Fruit fly (Drosophila melanogaster): ENCODE measurements around the gene CG43273.
A peak's percentile ranks its signal among the peaks of the same experiment; 100 is the strongest.

CG43273 gene

dm6 chr3R:24875939-24876842, 46.1 kb downstream of the CG43273 start, which contains the start of gene CG3744:
CG3744 (minus strand) TSS chr3R:24876654.
- TF ChIP-seq CG12605 (GFP tag; IDR thresholded peaks at IDR 0.05) = peak; percentile 54; the same call in 1 of the 2 replicates
- TF ChIP-seq CG14655 (GFP tag; optimal IDR thresholded peaks at IDR 0.05) = no peak
- peak; percentile 64 for TF ChIP-seq CG34367 (tag; optimal IDR thresholded peaks at IDR 0.05)
- peak; percentile 75 for TF ChIP-seq CG9948 (tag; optimal IDR thresholded peaks at IDR 0.05)
- peak; percentile 81 for TF ChIP-seq CG17806 (tag; optimal IDR thresholded peaks at IDR 0.05)
- no peak for TF ChIP-seq EcR (GFP tag; optimal IDR thresholded peaks at IDR 0.05)
- TF ChIP-seq Snoo (tag; optimal IDR thresholded peaks at IDR 0.05) = peak; percentile 83
- peak; percentile 70 for TF ChIP-seq CG13204 (GFP tag; optimal IDR thresholded peaks at IDR 0.05)
- TF ChIP-seq Pif1A (GFP tag; optimal IDR thresholded peaks at IDR 0.05) = no peak
- TF ChIP-seq gl (tag; optimal IDR thresholded peaks at IDR 0.05) = peak; percentile 8
- peak; percentile 94 for TF ChIP-seq Ets98B (GFP tag; IDR thresholded peaks at IDR 0.05)
- TF ChIP-seq CG4496 (GFP tag; IDR thresholded peaks at IDR 0.05) = peak; percentile 95
- peak; percentile 80 for TF ChIP-seq CG8159 (tag; optimal IDR thresholded peaks at IDR 0.05)
- TF ChIP-seq CG10348 (GFP tag; IDR thresholded peaks at IDR 0.05) = peak; percentile 67
- TF ChIP-seq rn (GFP tag; IDR thresholded peaks at IDR 0.05) = peak; percentile 76
- TF ChIP-seq D1 (tag; optimal IDR thresholded peaks at IDR 0.05) = no peak
- TF ChIP-seq CG15710 (tag; optimal IDR thresholded peaks at IDR 0.05) = peak; percentile 81
- TF ChIP-seq Pif1B (GFP tag; optimal IDR thresholded peaks at IDR 0.05) = peak; percentile 66
- peak; percentile 90 for TF ChIP-seq CG32121 (GFP tag; IDR thresholded peaks at IDR 0.05)
- peak; percentile 93 for TF ChIP-seq fd96Ca (GFP tag; IDR thresholded peaks at IDR 0.05)
- TF ChIP-seq CG8301 (tag; optimal IDR thresholded peaks at IDR 0.05) = peak; percentile 74

dm6 chr3R:24876843-24877457, 46.8 kb downstream of the CG43273 start, which contains the start of the genes CG11089 and CG31381:
CG11089 (plus strand) TSS chr3R:24877045.
CG31381 (plus strand) TSS chr3R:24877045.
- TF ChIP-seq D1 (tag; optimal IDR thresholded peaks at IDR 0.05) (no peak), Ets98B (GFP tag; IDR thresholded peaks at IDR 0.05) (no peak), CG8159 (tag; optimal IDR thresholded peaks at IDR 0.05) (no peak), CG17806 (tag; optimal IDR thresholded peaks at IDR 0.05) (peak; percentile 13), Pif1B (GFP tag; optimal IDR thresholded peaks at IDR 0.05) (no peak)

dm6 chr3R:24878655-24879054, 48.6 kb downstream of the CG43273 start:
- TF ChIP-seq CG34367 (tag; optimal IDR thresholded peaks at IDR 0.05) (no peak), EcR (GFP tag; optimal IDR thresholded peaks at IDR 0.05) (peak; percentile 84)
